Worm (Caenorhabditis elegans) whole organism, mixed stage, embryonic: ENCODE measurements around the gene scl-11.

ENCODE experiments used
- M03D4.4 ChIP-seq: sonication (generic microtip); optimal IDR thresholded peaks from 2 replicates; lab custom pipeline; 2017; ENCODE audit warnings: mild to moderate bottlenecking, missing genetic modification characterization, missing compliant biosample characterization
- bed-3 ChIP-seq: fragments of 200-800 bp; sonication (Bioruptor generic); optimal IDR thresholded peaks from 3 replicates; lab custom pipeline; 2018; ENCODE audit warnings: mild to moderate bottlenecking, missing genetic modification characterization, moderate library complexity, missing compliant biosample characterization
- blmp-1 ChIP-seq: fragments of 150-350 bp; optimal IDR thresholded peaks from 2 replicates; lab custom pipeline; 2014; ENCODE audit warnings: missing biosample characterization, missing genetic modification characterization
- ceh-39 ChIP-seq: fragments of 150-350 bp; optimal IDR thresholded peaks from 2 replicates; lab custom pipeline; 2014; ENCODE audit warnings: missing biosample characterization, missing genetic modification characterization
- ceh-43 ChIP-seq: fragments of 200-800 bp; sonication (Bioruptor generic); optimal IDR thresholded peaks from 2 replicates; lab custom pipeline; 2018; ENCODE audit warnings: mild to moderate bottlenecking, missing genetic modification characterization, moderate library complexity, missing compliant biosample characterization
- ceh-83 ChIP-seq: fragments of 200-800 bp; sonication (Bioruptor generic); optimal IDR thresholded peaks from 2 replicates; lab custom pipeline; 2018; ENCODE audit warnings: mild to moderate bottlenecking, missing genetic modification characterization, missing compliant biosample characterization
- ces-1 ChIP-seq: fragments of 150-350 bp; optimal IDR thresholded peaks from 2 replicates; lab custom pipeline; 2014; ENCODE audit warnings: missing biosample characterization, missing genetic modification reagents, missing genetic modification characterization
- cnd-1 ChIP-seq: fragments of 200-800 bp; sonication (Bioruptor generic); optimal IDR thresholded peaks from 2 replicates; lab custom pipeline; 2018; ENCODE audit warnings: mild to moderate bottlenecking, missing genetic modification characterization, missing compliant biosample characterization
- drap-1 ChIP-seq: fragments of 200-800 bp; sonication (Bioruptor generic); optimal IDR thresholded peaks from 3 replicates; lab custom pipeline; 2018; ENCODE audit warnings: mild to moderate bottlenecking, missing genetic modification characterization, missing compliant biosample characterization
- elt-3 ChIP-seq: fragments of 150-350 bp; optimal IDR thresholded peaks from 2 replicates; lab custom pipeline; 2014; ENCODE audit warnings: missing biosample characterization, missing genetic modification characterization
- flh-1 ChIP-seq: fragments of 200-800 bp; sonication (Bioruptor generic); optimal IDR thresholded peaks from 2 replicates; lab custom pipeline; 2018; ENCODE audit warnings: mild to moderate bottlenecking, missing genetic modification characterization, moderate library complexity, missing compliant biosample characterization
- ham-2 ChIP-seq: fragments of 200-800 bp; sonication (Bioruptor generic); optimal IDR thresholded peaks from 2 replicates; lab custom pipeline; 2018; ENCODE audit warnings: mild to moderate bottlenecking, missing genetic modification characterization, missing compliant biosample characterization
- hlh-1 ChIP-seq: fragments of 150-350 bp; optimal IDR thresholded peaks from 2 replicates; lab custom pipeline; 2014; ENCODE audit warnings: missing biosample characterization, missing genetic modification reagents, missing genetic modification characterization
- lin-13 ChIP-seq: fragments of 150-350 bp; optimal IDR thresholded peaks from 2 replicates; lab custom pipeline; 2014; ENCODE audit warnings: missing biosample characterization, missing genetic modification characterization
- lin-32 ChIP-seq: fragments of 200-800 bp; sonication (Bioruptor generic); optimal IDR thresholded peaks from 2 replicates; lab custom pipeline; 2018; ENCODE audit warnings: mild to moderate bottlenecking, missing genetic modification characterization, missing compliant biosample characterization
- lsy-2 ChIP-seq: fragments of 150-350 bp; optimal IDR thresholded peaks from 2 replicates; lab custom pipeline; 2014; ENCODE audit warnings: missing biosample characterization, missing genetic modification characterization
- mep-1 ChIP-seq: fragments of 150-350 bp; optimal IDR thresholded peaks from 2 replicates; lab custom pipeline; 2017; ENCODE audit warnings: missing biosample characterization, missing genetic modification reagents, missing genetic modification characterization, inconsistent platforms
- mls-2 ChIP-seq: sonication (generic microtip); optimal IDR thresholded peaks from 2 replicates; lab custom pipeline; 2016; ENCODE audit warnings: mild to moderate bottlenecking, missing genetic modification characterization, moderate library complexity, missing compliant biosample characterization
- nhr-12 ChIP-seq: fragments of 150-350 bp; optimal IDR thresholded peaks from 2 replicates; lab custom pipeline; 2014; ENCODE audit warnings: missing biosample characterization, missing genetic modification characterization
- nhr-2 ChIP-seq: fragments of 150-350 bp; optimal IDR thresholded peaks from 2 replicates; lab custom pipeline; 2014; ENCODE audit warnings: missing biosample characterization, missing genetic modification characterization
- nhr-237 ChIP-seq: fragments of 150-350 bp; optimal IDR thresholded peaks from 2 replicates; lab custom pipeline; 2014; ENCODE audit warnings: missing biosample characterization, missing genetic modification characterization
- nhr-28 ChIP-seq: fragments of 150-350 bp; optimal IDR thresholded peaks from 2 replicates; lab custom pipeline; 2014; ENCODE audit warnings: missing biosample characterization, missing genetic modification characterization
- nhr-76 ChIP-seq: sonication (generic microtip); optimal IDR thresholded peaks from 2 replicates; lab custom pipeline; 2017; ENCODE audit warnings: missing biosample characterization, missing genetic modification characterization
- pha-4 ChIP-seq: fragments of 150-350 bp; optimal IDR thresholded peaks from 2 replicates; lab custom pipeline; 2018; ENCODE audit warnings: missing biosample characterization, missing genetic modification reagents, missing genetic modification characterization
- sem-2 ChIP-seq: fragments of 200-800 bp; sonication (Bioruptor generic); optimal IDR thresholded peaks from 2 replicates; lab custom pipeline; 2018; ENCODE audit warnings: mild to moderate bottlenecking, missing genetic modification characterization, missing compliant biosample characterization
- snpc-4 ChIP-seq: fragments of 150-350 bp; optimal IDR thresholded peaks from 2 replicates; lab custom pipeline; 2014; ENCODE audit warnings: missing biosample characterization, missing genetic modification characterization
- sptf-1 ChIP-seq: sonication (generic microtip); optimal IDR thresholded peaks from 2 replicates; lab custom pipeline; 2017; ENCODE audit warnings: mild to moderate bottlenecking, missing genetic modification characterization, moderate library complexity, missing compliant biosample characterization
- tbx-8 ChIP-seq: fragments of 200-800 bp; sonication (Bioruptor generic); optimal IDR thresholded peaks from 2 replicates; lab custom pipeline; 2018; ENCODE audit warnings: mild to moderate bottlenecking, missing genetic modification characterization, moderate library complexity, missing compliant biosample characterization
- unc-120 ChIP-seq: sonication (generic microtip); optimal IDR thresholded peaks from 2 replicates; lab custom pipeline; 2017; ENCODE audit warnings: missing genetic modification characterization, missing compliant biosample characterization; ENCODE audit not compliant: poor library complexity, severe bottlenecking
- unc-39 ChIP-seq: fragments of 150-350 bp; optimal IDR thresholded peaks from 2 replicates; lab custom pipeline; 2014; ENCODE audit warnings: missing biosample characterization, missing genetic modification characterization
- unc-62 ChIP-seq: fragments of 150-350 bp; optimal IDR thresholded peaks from 2 replicates; lab custom pipeline; 2014; ENCODE audit warnings: missing biosample characterization, missing genetic modification reagents, missing genetic modification characterization
- zip-8 ChIP-seq: fragments of 150-350 bp; optimal IDR thresholded peaks from 2 replicates; lab custom pipeline; 2014; ENCODE audit warnings: missing biosample characterization, missing genetic modification characterization
- ztf-11 ChIP-seq: fragments of 150-350 bp; optimal IDR thresholded peaks from 2 replicates; lab custom pipeline; 2014; ENCODE audit warnings: missing biosample characterization, missing genetic modification characterization

Gene scl-11

ce11 chrIV:13026762-13027161 is 24.4 kb upstream of the scl-11 start:
- TF ChIP-seq ham-2 (GFP tag; lab: Kevin White, UChicago) (no peak), snpc-4 (tag; lab: Kevin White, UChicago) (no peak), pha-4 (tag; lab: Kevin White, UChicago) (no peak), mep-1 (tag; lab: Kevin White, UChicago) (no peak), sem-2 (GFP tag; lab: Kevin White, UChicago) (no peak)
- TF ChIP-seq, all 35 proteins: peak for 0

- TF ChIP-seq mls-2 (tag; lab: Kevin White, UChicago) (peak; percentile 62), cnd-1 (no peak), mep-1 (tag; lab: Kevin White, UChicago) (no peak), unc-62 (peak; percentile 10), elt-3 (tag; lab: Kevin White, UChicago) (no peak), nhr-12 (tag; lab: Kevin White, UChicago) (no peak), lin-13 (tag; lab: Kevin White, UChicago) (no peak), zip-8 (tag; lab: Kevin White, UChicago) (no peak), ceh-43 (no peak), ceh-39 (tag; lab: Kevin White, UChicago) (no peak), ces-1 (GFP tag; lab: Kevin White, UChicago) (peak; percentile 75), nhr-2 (no peak), snpc-4 (tag; lab: Kevin White, UChicago) (no peak), unc-120 (tag; lab: Kevin White, UChicago) (no peak), tbx-8 (GFP tag; lab: Kevin White, UChicago) (no peak), nhr-76 (tag; lab: Kevin White, UChicago) (no peak), pha-4 (tag; lab: Kevin White, UChicago) (no peak), bed-3 (GFP tag; lab: Kevin White, UChicago) (no peak), hlh-1 (tag; lab: Kevin White, UChicago) (no peak), blmp-1 (tag; lab: Kevin White, UChicago) (no peak), ham-2 (GFP tag; lab: Kevin White, UChicago) (no peak), sem-2 (GFP tag; lab: Kevin White, UChicago) (no peak), sptf-1 (tag; lab: Kevin White, UChicago) (no peak), lsy-2 (tag; lab: Kevin White, UChicago) (no peak)
- TF ChIP-seq, all 35 proteins: peak for 3
Observed at ce11 chrIV:13027801-13028641, 23.2 kb upstream of the scl-11 start.

- TF ChIP-seq nhr-76 (tag; lab: Kevin White, UChicago) (no peak), ztf-11 (tag; lab: Kevin White, UChicago) (no peak), unc-39 (tag; lab: Kevin White, UChicago) (peak; percentile 93), ceh-83 (GFP tag; lab: Kevin White, UChicago) (no peak), ham-2 (GFP tag; lab: Kevin White, UChicago) (peak; percentile 2), blmp-1 (tag; lab: Kevin White, UChicago) (no peak), lin-32 (GFP tag; lab: Kevin White, UChicago) (no peak), ceh-39 (tag; lab: Kevin White, UChicago) (no peak)
Observed at ce11 chrIV:13028746-13029673, 22.2 kb upstream of the scl-11 start.

DNA sequence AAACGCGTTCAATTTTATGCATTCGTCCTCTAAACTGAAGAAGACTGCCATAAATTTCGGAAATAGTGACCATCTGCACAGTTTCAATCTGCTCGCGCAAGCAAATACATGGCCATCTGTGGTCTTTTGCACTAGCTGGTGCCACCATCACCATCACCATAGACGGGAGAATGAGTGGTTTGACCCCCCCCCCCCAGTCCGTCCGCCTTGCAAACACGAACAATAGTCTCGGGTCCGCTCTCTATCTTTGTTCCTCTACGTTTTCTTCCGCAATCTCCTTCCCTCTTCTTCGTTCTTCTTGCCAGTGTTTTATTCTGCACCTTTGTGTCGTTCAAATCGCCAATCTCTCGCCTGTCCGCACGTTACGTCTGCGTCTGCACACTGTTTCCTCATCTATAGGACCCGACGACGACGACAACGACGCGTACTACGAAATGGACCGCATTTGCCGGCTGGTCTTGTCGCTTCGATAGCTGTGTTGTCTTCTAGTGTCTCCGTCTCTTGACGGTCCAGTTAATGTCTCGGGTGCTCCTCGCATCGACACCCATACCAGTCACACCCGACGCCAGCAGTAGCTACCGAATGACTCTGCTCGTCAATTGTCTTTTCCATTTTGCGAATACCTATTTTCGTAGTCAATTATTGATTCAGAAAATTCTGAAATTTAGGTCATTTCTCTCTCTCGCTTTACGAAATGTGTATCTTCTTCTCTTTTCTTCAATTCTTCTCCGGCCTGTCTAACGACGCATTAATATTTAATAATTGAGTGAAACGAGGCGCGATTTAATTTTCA is 21.3 kb upstream of the scl-11 start:
- TF ChIP-seq cnd-1 (peak; percentile 93), nhr-2 (peak; percentile 20), M03D4.4 (tag; lab: Kevin White, UChicago) (peak; percentile 9), drap-1 (GFP tag; lab: Kevin White, UChicago) (peak; percentile 40), mls-2 (tag; lab: Kevin White, UChicago) (peak; percentile 46), sem-2 (GFP tag; lab: Kevin White, UChicago) (no peak), nhr-237 (tag; lab: Kevin White, UChicago) (no peak), elt-3 (tag; lab: Kevin White, UChicago) (no peak), unc-39 (tag; lab: Kevin White, UChicago) (no peak), tbx-8 (GFP tag; lab: Kevin White, UChicago) (no peak), ces-1 (GFP tag; lab: Kevin White, UChicago) (peak; percentile 46), nhr-28 (tag; lab: Kevin White, UChicago) (no peak), unc-62 (peak; percentile 50), hlh-1 (tag; lab: Kevin White, UChicago) (peak; percentile 18), lin-32 (GFP tag; lab: Kevin White, UChicago) (peak; percentile 73), lsy-2 (tag; lab: Kevin White, UChicago) (no peak), mep-1 (tag; lab: Kevin White, UChicago) (no peak), blmp-1 (tag; lab: Kevin White, UChicago) (no peak), ztf-11 (tag; lab: Kevin White, UChicago) (no peak), ceh-83 (GFP tag; lab: Kevin White, UChicago) (peak; percentile 60), zip-8 (tag; lab: Kevin White, UChicago) (no peak), ceh-39 (tag; lab: Kevin White, UChicago) (peak; percentile 1), sptf-1 (tag; lab: Kevin White, UChicago) (peak; percentile 45), unc-120 (tag; lab: Kevin White, UChicago) (peak; percentile 48), bed-3 (GFP tag; lab: Kevin White, UChicago) (no peak), nhr-76 (tag; lab: Kevin White, UChicago) (no peak), flh-1 (GFP tag; lab: Kevin White, UChicago) (no peak), lin-13 (tag; lab: Kevin White, UChicago) (peak; percentile 22), snpc-4 (tag; lab: Kevin White, UChicago) (no peak)
